Fruit fly (Drosophila melanogaster): Measurements from ENCODE around the gene CG9541.

Gene CG9541

dm6 chr2L:8952194-8953037 lies 22.8 kb downstream of the CG9541 start (continued):
- TF ChIP-seq CoRest (tag; optimal IDR thresholded peaks at IDR 0.05): peak; percentile 30
- TF ChIP-seq CTCF (GFP tag; optimal IDR thresholded peaks at IDR 0.05): peak; percentile 76
- peak; percentile 11 for TF ChIP-seq CG11723 (GFP tag; optimal IDR thresholded peaks at IDR 0.05)
- peak; percentile 66 for TF ChIP-seq her (GFP tag; optimal IDR thresholded peaks at IDR 0.05)
- TF ChIP-seq CG7786 (GFP tag; optimal IDR thresholded peaks at IDR 0.05): peak; percentile 68
- peak; percentile 58 for TF ChIP-seq E2f2 (GFP tag; IDR thresholded peaks at IDR 0.05)
- peak; percentile 56 for TF ChIP-seq CG14441 (GFP tag; IDR thresholded peaks at IDR 0.05)
- peak; percentile 26 for TF ChIP-seq Elba2 (GFP tag; optimal IDR thresholded peaks at IDR 0.05)
- no peak for TF ChIP-seq CG1233 (GFP tag; optimal IDR thresholded peaks at IDR 0.05)
- peak; percentile 35 for TF ChIP-seq ind (GFP tag; optimal IDR thresholded peaks at IDR 0.05)
- TF ChIP-seq schlank (tag; optimal IDR thresholded peaks at IDR 0.05): peak; percentile 5
- TF ChIP-seq grn (GFP tag; optimal IDR thresholded peaks at IDR 0.05): peak; percentile 51
- TF ChIP-seq CG3726 (GFP tag; IDR thresholded peaks at IDR 0.05): no peak
- peak; percentile 17 for TF ChIP-seq gro (GFP tag; optimal IDR thresholded peaks at IDR 0.05)
- TF ChIP-seq CG2889 (GFP tag; IDR thresholded peaks at IDR 0.05): no peak
- 0 out of 2 replicates have a peak, but pooled peaks have one; percentile 36 for TF ChIP-seq CG31224 (GFP tag; IDR thresholded peaks at IDR 0.05)
- peak; percentile 9 for TF ChIP-seq fu2 (GFP tag; optimal IDR thresholded peaks at IDR 0.05)
- TF ChIP-seq CG12071 (GFP tag; optimal IDR thresholded peaks at IDR 0.05): peak; percentile 30
- no peak for TF ChIP-seq h (optimal IDR thresholded peaks at IDR 0.05)
- no peak for TF ChIP-seq odd (GFP tag; optimal IDR thresholded peaks at IDR 0.05)
- peak; percentile 39 for TF ChIP-seq CG15514 (GFP tag; optimal IDR thresholded peaks at IDR 0.05)
- peak; percentile 6 for TF ChIP-seq CG16863 (GFP tag; optimal IDR thresholded peaks at IDR 0.05)
- TF ChIP-seq CG9932 (GFP tag; IDR thresholded peaks at IDR 0.05): peak; percentile 65
- TF ChIP-seq CG13624 (GFP tag; optimal IDR thresholded peaks at IDR 0.05): peak; percentile 37
- TF ChIP-seq chinmo (GFP tag; IDR thresholded peaks at IDR 0.05; ENCODE audit: partially characterized antibody): no peak
- peak; percentile 36 for TF ChIP-seq CG11504 (tag; optimal IDR thresholded peaks at IDR 0.05)
- no peak for TF ChIP-seq CG8359 (GFP tag; optimal IDR thresholded peaks at IDR 0.05; ENCODE audit: borderline replicate concordance)
- peak; percentile 36 for TF ChIP-seq CG9727 (GFP tag; optimal IDR thresholded peaks at IDR 0.05)
- TF ChIP-seq Sin3A (optimal IDR thresholded peaks at IDR 0.05): no peak
- peak; percentile 86 for TF ChIP-seq sens (GFP tag)
- peak; percentile 14 for TF ChIP-seq ATbp (GFP tag; optimal IDR thresholded peaks at IDR 0.05)
- peak; percentile 3 for TF ChIP-seq CG14710 (tag; optimal IDR thresholded peaks at IDR 0.05)
- no peak for TF ChIP-seq vfl (GFP tag; optimal IDR thresholded peaks at IDR 0.05)
- TF ChIP-seq CG9876 (GFP tag; optimal IDR thresholded peaks at IDR 0.05): peak; percentile 39
- peak; percentile 15 for TF ChIP-seq CG4328 (GFP tag; optimal IDR thresholded peaks at IDR 0.05)
- TF ChIP-seq hb (GFP tag; IDR thresholded peaks at IDR 0.05; ENCODE audit: partially characterized antibody): no peak; the same call in 2 of the 3 replicates
- TF ChIP-seq B-H2 (GFP tag; optimal IDR thresholded peaks at IDR 0.05): no peak
- peak; percentile 27 to 33 for TF ChIP-seq bsh (GFP tag; optimal IDR thresholded peaks at IDR 0.05)
- TF ChIP-seq zfh2 (GFP tag; optimal IDR thresholded peaks at IDR 0.05): peak; percentile 37
- peak; percentile 61 for TF ChIP-seq cwo (GFP tag; optimal IDR thresholded peaks at IDR 0.05)
- TF ChIP-seq B-H1 (GFP tag; IDR thresholded peaks at IDR 0.05): peak; percentile 33; the same call in 1 of the 3 replicates
- 0 out of 3 replicates have a peak, but pooled peaks have one; percentile 33 for TF ChIP-seq CG11695 (GFP tag; IDR thresholded peaks at IDR 0.05)
- TF ChIP-seq tll (GFP tag; optimal IDR thresholded peaks at IDR 0.05): peak in 1 of 2 experiments; percentile 26
- TF ChIP-seq CG12155 (GFP tag; optimal IDR thresholded peaks at IDR 0.05): peak; percentile 42
- TF ChIP-seq CG12391 (tag; optimal IDR thresholded peaks at IDR 0.05): peak; percentile 12
- TF ChIP-seq E2f1 (GFP tag; IDR thresholded peaks at IDR 0.05): peak; percentile 34; the same call in 1 of the 2 replicates
- peak; percentile 40 for TF ChIP-seq HmgZ (tag; optimal IDR thresholded peaks at IDR 0.05)
- TF ChIP-seq CG6272 (GFP tag; IDR thresholded peaks at IDR 0.05): peak; percentile 33; the same call in 1 of the 2 replicates
- 0 out of 3 replicates have a peak, but pooled peaks have one; percentile 18 for TF ChIP-seq CG7963 (GFP tag; IDR thresholded peaks at IDR 0.05; ENCODE audit: partially characterized antibody)

Measured in whole organism, embryonic.